Worm (Caenorhabditis elegans) whole organism, L3 larva: Measurements from ENCODE around the gene pqn-48.

ENCODE experiments used
- ZK546.5 ChIP-seq: sonication (generic microtip); optimal IDR thresholded peaks from 2 replicates; lab custom pipeline; 2017; ENCODE audit warnings: missing biosample characterization, missing genetic modification characterization
- aly-2 ChIP-seq: fragments of 150-350 bp; optimal IDR thresholded peaks from 2 replicates; lab custom pipeline; 2014; ENCODE audit warnings: missing biosample characterization, missing genetic modification characterization
- ama-1 ChIP-seq: fragments of 150-350 bp; optimal IDR thresholded peaks from 2 replicates; lab custom pipeline; 2018
- ceh-28 ChIP-seq: fragments of 150-350 bp; optimal IDR thresholded peaks from 2 replicates; lab custom pipeline; 2014; ENCODE audit warnings: missing biosample characterization, missing genetic modification reagents, missing genetic modification characterization
- ceh-82 ChIP-seq: fragments of 150-350 bp; optimal IDR thresholded peaks from 2 replicates; lab custom pipeline; 2014; ENCODE audit warnings: missing biosample characterization, missing genetic modification characterization
- ceh-9 ChIP-seq: sonication (generic microtip); optimal IDR thresholded peaks from 2 replicates; lab custom pipeline; 2018; ENCODE audit warnings: missing biosample characterization, missing genetic modification characterization
- egl-27 ChIP-seq: sonication (generic microtip); optimal IDR thresholded peaks from 4 replicates; lab custom pipeline; 2017; ENCODE audit warnings: missing biosample characterization, missing genetic modification reagents, missing genetic modification characterization
- egl-5 ChIP-seq: fragments of 150-350 bp; optimal IDR thresholded peaks from 2 replicates; lab custom pipeline; 2017; ENCODE audit warnings: missing biosample characterization, missing genetic modification reagents, missing genetic modification characterization, inconsistent platforms
- elt-1 ChIP-seq: fragments of 150-350 bp; optimal IDR thresholded peaks from 2 replicates; lab custom pipeline; 2014; ENCODE audit warnings: missing biosample characterization, missing genetic modification characterization
- elt-2 ChIP-seq: sonication (generic microtip); optimal IDR thresholded peaks from 2 replicates; lab custom pipeline; 2016; ENCODE audit warnings: missing genetic modification reagents, mild to moderate bottlenecking, missing genetic modification characterization, missing compliant biosample characterization
- eor-1 ChIP-seq, 2 experiments: fragments of 150-350 bp; optimal IDR thresholded peaks; 2 replicates each; lab custom pipeline; 2014 to 2018; ENCODE audit warnings: missing biosample characterization in 2 of 2, missing genetic modification characterization in 2 of 2
- fkh-10 ChIP-seq: sonication (generic microtip); optimal IDR thresholded peaks from 2 replicates; lab custom pipeline; 2017; ENCODE audit warnings: missing biosample characterization, missing genetic modification reagents, missing genetic modification characterization
- fos-1 ChIP-seq: fragments of 150-350 bp; optimal IDR thresholded peaks from 2 replicates; lab custom pipeline; 2014; ENCODE audit warnings: missing biosample characterization, missing genetic modification characterization
- jun-1 ChIP-seq: fragments of 150-350 bp; optimal IDR thresholded peaks from 2 replicates; lab custom pipeline; 2014; ENCODE audit warnings: missing biosample characterization, missing genetic modification reagents, missing genetic modification characterization
- lin-39 ChIP-seq: fragments of 150-350 bp; optimal IDR thresholded peaks from 2 replicates; lab custom pipeline; 2018; ENCODE audit warnings: missing biosample characterization, missing genetic modification reagents, missing genetic modification characterization
- lsy-12 ChIP-seq: sonication (generic microtip); optimal IDR thresholded peaks from 2 replicates; lab custom pipeline; 2016; ENCODE audit warnings: mild to moderate bottlenecking, missing genetic modification characterization, missing compliant biosample characterization
- mml-1 ChIP-seq: fragments of 150-350 bp; sonication (generic microtip); optimal IDR thresholded peaks from 3 replicates; lab custom pipeline; 2014; ENCODE audit warnings: missing biosample characterization, missing genetic modification characterization
- nfya-1 ChIP-seq: sonication (generic microtip); optimal IDR thresholded peaks from 2 replicates; lab custom pipeline; 2017; ENCODE audit warnings: missing genetic modification characterization, mild to moderate bottlenecking, missing compliant biosample characterization, antibody characterized with exemption, moderate library complexity; ENCODE audit not compliant: insufficient read depth
- nhr-11 ChIP-seq: fragments of 150-350 bp; optimal IDR thresholded peaks from 2 replicates; lab custom pipeline; 2014; ENCODE audit warnings: missing biosample characterization, missing genetic modification characterization
- nhr-23 ChIP-seq: fragments of 150-350 bp; optimal IDR thresholded peaks from 2 replicates; lab custom pipeline; 2014; ENCODE audit warnings: missing biosample characterization, missing genetic modification reagents, missing genetic modification characterization
- nhr-237 ChIP-seq: fragments of 150-350 bp; optimal IDR thresholded peaks from 2 replicates; lab custom pipeline; 2014; ENCODE audit warnings: missing biosample characterization, missing genetic modification characterization
- nhr-25 ChIP-seq: sonication (generic microtip); optimal IDR thresholded peaks from 2 replicates; lab custom pipeline; 2017; ENCODE audit warnings: missing biosample characterization, missing genetic modification characterization
- nhr-67 ChIP-seq: fragments of 150-350 bp; optimal IDR thresholded peaks from 2 replicates; lab custom pipeline; 2014; ENCODE audit warnings: missing biosample characterization, missing genetic modification characterization
- nhr-76 ChIP-seq: fragments of 150-350 bp; sonication (generic microtip); optimal IDR thresholded peaks from 5 replicates; lab custom pipeline; 2014; ENCODE audit warnings: missing biosample characterization, missing genetic modification characterization
- nhr-77 ChIP-seq: fragments of 150-350 bp; optimal IDR thresholded peaks from 2 replicates; lab custom pipeline; 2014; ENCODE audit warnings: missing biosample characterization, missing genetic modification characterization
- pha-4 ChIP-seq: fragments of 150-350 bp; optimal IDR thresholded peaks from 2 replicates; lab custom pipeline; 2014; ENCODE audit warnings: missing biosample characterization, missing genetic modification reagents, missing genetic modification characterization
- skn-1 ChIP-seq: fragments of 150-350 bp; optimal IDR thresholded peaks from 2 replicates; lab custom pipeline; 2014; ENCODE audit warnings: missing biosample characterization, missing genetic modification characterization
- snpc-4 ChIP-seq: fragments of 150-350 bp; optimal IDR thresholded peaks from 2 replicates; lab custom pipeline; 2014; ENCODE audit warnings: missing biosample characterization, missing genetic modification characterization
- unc-39 ChIP-seq: sonication (generic microtip); optimal IDR thresholded peaks from 4 replicates; lab custom pipeline; 2017; ENCODE audit warnings: missing biosample characterization, missing genetic modification characterization
- unc-62 ChIP-seq: fragments of 150-350 bp; sonication (generic microtip); optimal IDR thresholded peaks from 4 replicates; lab custom pipeline; 2014; ENCODE audit warnings: missing biosample characterization, missing genetic modification reagents, missing genetic modification characterization
- zag-1 ChIP-seq: fragments of 150-350 bp; optimal IDR thresholded peaks from 2 replicates; lab custom pipeline; 2014; ENCODE audit warnings: missing biosample characterization, missing genetic modification characterization
- ztf-4 ChIP-seq: fragments of 150-350 bp; optimal IDR thresholded peaks from 2 replicates; lab custom pipeline; 2014; ENCODE audit warnings: missing biosample characterization, missing genetic modification characterization

Gene pqn-48

DNA sequence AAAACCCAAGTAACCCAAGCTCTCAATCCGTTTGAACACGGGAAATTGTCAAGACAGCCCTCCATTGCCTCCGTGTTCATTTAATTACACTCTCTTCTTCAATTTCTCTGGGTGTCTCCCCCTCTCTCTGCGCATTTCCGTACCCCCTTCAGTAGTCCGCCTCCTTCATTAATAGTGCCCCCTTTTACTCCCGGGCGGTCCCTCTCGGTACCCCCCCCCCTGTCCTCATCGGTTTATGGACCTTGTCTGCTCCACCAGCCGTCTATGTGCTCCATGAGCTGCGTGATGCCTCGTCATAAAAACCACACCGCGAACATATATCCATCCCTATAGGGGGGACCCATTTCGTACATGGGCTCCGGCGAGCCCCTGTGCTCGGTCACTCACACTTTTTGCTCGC is 39.1 kb upstream of the pqn-48 start:
- TF ChIP-seq lin-39 (tag; lab: Kevin White, UChicago): peak; percentile 34
- no peak for TF ChIP-seq egl-27 (tag; lab: Kevin White, UChicago)
- TF ChIP-seq ceh-28 (tag; lab: Kevin White, UChicago): no peak
- TF ChIP-seq, all 47 proteins: peak for 1

DNA sequence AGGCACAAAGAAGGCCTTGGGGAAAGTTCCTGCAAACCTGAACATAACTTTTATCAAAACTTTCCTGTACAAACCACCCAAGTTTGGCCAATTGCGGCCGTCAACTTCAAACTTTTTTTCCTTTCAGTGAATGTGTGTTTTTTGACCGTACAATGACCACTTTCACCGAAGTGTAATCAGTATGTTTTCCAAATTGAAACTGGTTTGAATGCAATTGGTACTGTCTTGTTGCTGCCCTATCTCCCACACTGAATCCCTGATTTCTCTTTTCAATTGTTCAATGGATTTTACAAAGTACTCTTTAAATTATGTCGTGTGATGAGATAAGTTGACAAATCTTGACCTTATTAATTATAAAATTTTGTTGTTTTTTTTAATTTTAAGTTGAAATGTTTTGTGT is 38.3 kb upstream of the pqn-48 start:
- TF ChIP-seq nfya-1 (tag; lab: Kevin White, UChicago): no peak
- TF ChIP-seq, all 47 proteins: peak for 0

DNA sequence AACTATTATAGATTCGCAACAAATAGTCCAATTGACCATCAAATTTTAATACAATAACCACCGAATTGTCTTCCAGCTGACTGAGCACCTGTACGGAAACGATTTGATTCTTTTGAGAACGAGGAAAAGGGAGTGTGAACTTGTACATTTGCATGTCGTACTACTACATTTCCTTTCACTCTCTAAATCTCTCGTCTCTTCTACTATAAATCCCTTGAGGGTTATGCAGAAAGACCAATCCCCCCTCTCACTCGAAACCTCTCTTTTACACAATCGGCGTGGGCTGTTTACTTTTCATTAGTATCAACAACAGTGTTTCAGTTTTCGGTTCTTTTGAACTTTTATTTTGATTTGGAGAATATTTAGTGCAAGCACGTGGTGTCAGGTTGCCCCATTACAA is 36.5 kb upstream of the pqn-48 start:
- no peak for TF ChIP-seq nhr-23 (tag; lab: Kevin White, UChicago)
- TF ChIP-seq nhr-67 (tag; lab: Kevin White, UChicago): no peak
- TF ChIP-seq jun-1 (tag; lab: Kevin White, UChicago): no peak
- TF ChIP-seq ama-1 (lab: Kevin White, UChicago): no peak
- TF ChIP-seq skn-1 (tag; lab: Kevin White, UChicago): no peak
- no peak for TF ChIP-seq egl-5 (tag; lab: Kevin White, UChicago)
- no peak for TF ChIP-seq ceh-9 (tag; lab: Kevin White, UChicago)
- no peak for TF ChIP-seq nhr-76 (tag; lab: Kevin White, UChicago)
- no peak for TF ChIP-seq fos-1 (tag; lab: Kevin White, UChicago)
- no peak for TF ChIP-seq mml-1 (tag; lab: Kevin White, UChicago)
- TF ChIP-seq ceh-82 (tag; lab: Kevin White, UChicago): no peak
- no peak for TF ChIP-seq snpc-4
- TF ChIP-seq nfya-1 (tag; lab: Kevin White, UChicago): no peak
- TF ChIP-seq zag-1 (tag; lab: Kevin White, UChicago): no peak
- TF ChIP-seq eor-1 (tag; optimal IDR thresholded peaks at IDR 0.05; lab: Kevin White, UChicago): no peak
- no peak for TF ChIP-seq ZK546.5 (tag; lab: Kevin White, UChicago)
- TF ChIP-seq, all 47 proteins: peak for 0

DNA sequence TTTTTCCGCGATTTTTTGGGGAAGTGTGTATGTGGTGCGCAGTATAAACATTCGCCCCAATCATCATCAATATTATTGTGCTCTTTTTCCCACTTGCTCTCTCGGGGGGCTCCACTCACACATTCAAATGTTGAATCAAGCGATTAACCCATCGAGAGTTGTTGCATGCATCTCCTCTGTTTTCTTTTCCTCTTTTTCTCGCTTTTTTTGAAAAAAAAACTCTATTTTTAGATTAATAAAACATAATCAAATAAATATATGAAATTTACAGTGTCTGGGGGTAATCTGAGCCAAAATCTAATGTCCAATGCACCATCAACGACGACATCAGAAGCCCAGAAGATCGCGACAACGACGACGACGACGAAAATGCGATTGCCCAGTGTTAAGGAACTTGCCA is 34.1 kb upstream of the pqn-48 start, which contains the start of gene ephx-1:
ephx-1 (plus strand) TSS at position 301 of the 400 bp plus-strand sequence.
- TF ChIP-seq pha-4: peak; percentile 19
- TF ChIP-seq unc-39 (tag; lab: Kevin White, UChicago): no peak

DNA sequence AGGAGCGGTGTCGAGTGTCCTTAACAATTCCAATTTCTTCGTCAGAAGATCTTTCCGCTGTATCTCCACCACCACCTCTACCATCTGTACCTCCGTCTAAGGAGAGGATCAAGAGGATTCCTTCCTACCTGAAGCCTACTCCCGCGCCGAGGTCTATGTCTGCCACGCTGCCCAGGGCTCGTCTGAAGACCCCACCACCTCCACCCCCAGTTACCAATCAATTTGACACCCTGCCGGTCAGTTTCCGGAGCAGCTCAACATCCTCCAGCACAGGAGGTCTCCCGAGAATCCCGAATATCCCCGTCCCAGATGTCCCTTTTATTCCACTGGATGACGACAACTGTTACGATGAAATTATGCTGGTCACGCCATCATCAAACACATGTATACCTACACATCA is 30.7 kb upstream of the pqn-48 start:
- no peak for TF ChIP-seq elt-1 (tag; lab: Kevin White, UChicago)
- no peak for TF ChIP-seq ztf-4 (tag; lab: Kevin White, UChicago)
- no peak for TF ChIP-seq nhr-11 (tag; lab: Kevin White, UChicago)
- no peak for TF ChIP-seq zag-1 (tag; lab: Kevin White, UChicago)
- no peak for TF ChIP-seq elt-2
- no peak for TF ChIP-seq nhr-25 (tag; lab: Kevin White, UChicago)
- TF ChIP-seq nhr-23 (tag; lab: Kevin White, UChicago): no peak
- TF ChIP-seq fkh-10 (GFP tag; lab: Kevin White, UChicago): no peak
- TF ChIP-seq egl-5 (tag; lab: Kevin White, UChicago): no peak
- TF ChIP-seq nhr-67 (tag; lab: Kevin White, UChicago): no peak
- no peak for TF ChIP-seq unc-62 (GFP tag; lab: Kevin White, UChicago)
- no peak for TF ChIP-seq nhr-77 (tag; lab: Kevin White, UChicago)
- no peak for TF ChIP-seq nhr-237 (tag; lab: Kevin White, UChicago)
- no peak for TF ChIP-seq aly-2
- no peak for TF ChIP-seq egl-27 (tag; lab: Kevin White, UChicago)
- no peak for TF ChIP-seq snpc-4
- no peak for TF ChIP-seq eor-1 (tag; optimal IDR thresholded peaks at IDR 0.05; lab: Kevin White, UChicago)

DNA sequence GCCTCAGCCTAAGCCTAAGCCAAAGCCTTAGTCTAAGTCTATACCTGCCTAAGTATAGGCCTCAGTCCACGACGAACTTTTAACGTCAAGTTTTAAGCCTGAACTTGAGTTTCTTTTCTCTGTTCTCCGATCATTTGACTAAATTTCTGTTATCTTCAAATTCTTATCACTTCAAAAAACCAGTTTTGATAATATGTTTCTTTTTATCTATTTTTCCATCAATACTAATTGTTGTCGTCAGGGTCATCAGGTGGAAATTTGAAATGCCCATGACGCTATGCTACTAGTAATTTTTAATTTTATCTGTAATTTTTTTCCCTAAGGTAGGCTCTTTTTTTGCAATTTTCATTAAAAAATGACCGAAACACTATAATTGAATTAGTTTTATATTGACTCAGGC is 27.2 kb upstream of the pqn-48 start:
- no peak for TF ChIP-seq lsy-12
- TF ChIP-seq nhr-237 (tag; lab: Kevin White, UChicago): no peak
- peak; percentile 29 for TF ChIP-seq elt-2
- no peak for TF ChIP-seq unc-39 (tag; lab: Kevin White, UChicago)
